Fruit fly (Drosophila melanogaster) whole organism, embryonic: ENCODE results near the gene sni.

Source experiments
- CG10274 ChIP-seq: fragments of 200-800 bp; sonication (Bioruptor generic); optimal IDR thresholded peaks from 3 replicates; lab custom pipeline; 2017; ENCODE audit warnings: missing biosample characterization, mild to moderate bottlenecking, missing genetic modification characterization
- CG10959 ChIP-seq: fragments of 200-800 bp; sonication (Bioruptor generic); IDR thresholded peaks from 2 replicates; pipeline ENCODE4 v1.3.6; 2022; ENCODE audit warnings: missing biosample characterization, missing genetic modification characterization
- CG12769 ChIP-seq: fragments of 200-800 bp; sonication (Bioruptor generic); optimal IDR thresholded peaks from 2 replicates; lab custom pipeline; 2019; ENCODE audit warnings: missing biosample characterization, mild to moderate bottlenecking, missing genetic modification characterization, moderate library complexity
- CG12942 ChIP-seq: fragments of 200-800 bp; sonication (Bioruptor generic); optimal IDR thresholded peaks from 3 replicates; lab custom pipeline; 2016; ENCODE audit warnings: missing biosample characterization, missing genetic modification characterization
- CG14441 ChIP-seq: fragments of 200-800 bp; sonication (Bioruptor generic); IDR thresholded peaks from 2 replicates; pipeline ENCODE4 v1.3.6; 2022; ENCODE audit warnings: missing biosample characterization, missing genetic modification characterization
- CG1602 ChIP-seq: fragments of 200-800 bp; sonication (Bioruptor generic); optimal IDR thresholded peaks from 3 replicates; lab custom pipeline; 2016; ENCODE audit warnings: missing biosample characterization, missing genetic modification characterization
- CG16863 ChIP-seq: fragments of 200-800 bp; sonication (Bioruptor generic); optimal IDR thresholded peaks from 3 replicates; lab custom pipeline; 2016; ENCODE audit warnings: missing biosample characterization, missing genetic modification characterization
- CG17186 ChIP-seq: fragments of 200-800 bp; sonication (Bioruptor generic); optimal IDR thresholded peaks from 3 replicates; lab custom pipeline; 2017; ENCODE audit warnings: missing biosample characterization, missing genetic modification reagents, missing genetic modification characterization
- CG17328 ChIP-seq: fragments of 200-800 bp; sonication (Bioruptor generic); IDR thresholded peaks from 2 replicates; pipeline ENCODE4 v1.3.6; 2022; ENCODE audit warnings: missing biosample characterization, missing genetic modification characterization
- CG18619 ChIP-seq: fragments of 200-800 bp; sonication (Bioruptor generic); optimal IDR thresholded peaks from 3 replicates; lab custom pipeline; 2017; ENCODE audit warnings: missing biosample characterization, mild to moderate bottlenecking, missing genetic modification characterization
- CG3407 ChIP-seq: fragments of 200-800 bp; sonication (Bioruptor generic); optimal IDR thresholded peaks from 2 replicates; lab custom pipeline; 2018; ENCODE audit warnings: missing biosample characterization, mild to moderate bottlenecking, missing genetic modification characterization
- CG42726 ChIP-seq: fragments of 200-800 bp; sonication (Bioruptor generic); IDR thresholded peaks from 2 replicates; pipeline ENCODE4 v1.3.6; 2022; ENCODE audit warnings: missing biosample characterization, missing genetic modification characterization; ENCODE audit not compliant: partially characterized antibody
- CG5180 ChIP-seq: fragments of 200-800 bp; sonication (Bioruptor generic); optimal IDR thresholded peaks from 3 replicates; lab custom pipeline; 2017; ENCODE audit warnings: missing biosample characterization, missing genetic modification characterization, mild to moderate bottlenecking, moderate library complexity, missing genetic modification reagents
- CG7556 ChIP-seq: fragments of 200-800 bp; sonication (Bioruptor generic); optimal IDR thresholded peaks from 2 replicates; lab custom pipeline; 2017; ENCODE audit warnings: missing biosample characterization, mild to moderate bottlenecking, missing genetic modification characterization
- CG7745 ChIP-seq: fragments of 200-800 bp; sonication (Bioruptor generic); optimal IDR thresholded peaks from 2 replicates; lab custom pipeline; 2018; ENCODE audit warnings: missing biosample characterization, mild to moderate bottlenecking, missing genetic modification characterization, moderate library complexity
- CG8388 ChIP-seq: fragments of 200-800 bp; sonication (Bioruptor generic); optimal IDR thresholded peaks from 2 replicates; lab custom pipeline; 2019; ENCODE audit warnings: missing biosample characterization, mild to moderate bottlenecking, missing genetic modification characterization, moderate library complexity
- CG8924 ChIP-seq: fragments of 200-800 bp; optimal IDR thresholded peaks from 3 replicates; lab custom pipeline; 2019; ENCODE audit warnings: missing biosample characterization, mild to moderate bottlenecking, missing genetic modification characterization, moderate library complexity
- Dip3 ChIP-seq: fragments of 200-800 bp; sonication (Bioruptor generic); optimal IDR thresholded peaks from 3 replicates; lab custom pipeline; 2016; ENCODE audit warnings: missing biosample characterization, missing genetic modification characterization
- Dll ChIP-seq: fragments of 200-800 bp; sonication (Bioruptor generic); IDR thresholded peaks from 4 replicates; pipeline ENCODE4 v1.3.6; 2022; ENCODE audit warnings: missing biosample characterization, missing genetic modification characterization; ENCODE audit not compliant: partially characterized antibody
- E2f2 ChIP-seq: fragments of 200-800 bp; sonication (Bioruptor generic); IDR thresholded peaks from 2 replicates; pipeline ENCODE4 v1.3.6; 2022; ENCODE audit warnings: missing biosample characterization, missing genetic modification characterization
- Eip74EF ChIP-seq, 2 experiments: fragments of 200-800 bp in 1 of 2; fragments of >200 bp in 1 of 2; sonication (Bioruptor generic) in 1 of 2; optimal IDR thresholded peaks; 2 replicates each; lab custom pipeline; 2017 to 2019; ENCODE audit warnings: missing biosample characterization in 2 of 2, missing genetic modification characterization in 2 of 2, mild to moderate bottlenecking in 1 of 2, moderate library complexity in 1 of 2
- H15 ChIP-seq: fragments of 200-800 bp; sonication (Bioruptor generic); IDR thresholded peaks from 3 replicates; pipeline ENCODE4 v1.3.6; 2022; ENCODE audit warnings: missing biosample characterization, missing genetic modification characterization
- Hr39 ChIP-seq: fragments of >200 bp; optimal IDR thresholded peaks from 2 replicates; lab custom pipeline; 2017
- Hr78 ChIP-seq, 2 experiments: fragments of 200-800 bp in 1 of 2; fragments of >200 bp in 1 of 2; sonication (Bioruptor generic) in 1 of 2; optimal IDR thresholded peaks; 2 replicates each; lab custom pipeline; 2017 to 2019; ENCODE audit warnings: missing biosample characterization in 2 of 2, missing genetic modification characterization in 2 of 2, mild to moderate bottlenecking in 1 of 2, moderate library complexity in 1 of 2
- Max ChIP-seq: fragments of 200-800 bp; sonication (Bioruptor generic); optimal IDR thresholded peaks from 2 replicates; lab custom pipeline; 2016; ENCODE audit warnings: missing biosample characterization, mild to moderate bottlenecking, missing genetic modification characterization
- Mrtf ChIP-seq: fragments of 200-800 bp; sonication (Bioruptor generic); IDR thresholded peaks from 3 replicates; pipeline ENCODE4 v1.3.6; 2022; ENCODE audit warnings: missing biosample characterization, missing genetic modification characterization
- Nf-YB ChIP-seq: fragments of 200-800 bp; sonication (Bioruptor generic); optimal IDR thresholded peaks from 3 replicates; lab custom pipeline; 2019; ENCODE audit warnings: missing biosample characterization, mild to moderate bottlenecking, missing genetic modification characterization, moderate library complexity
- Oli ChIP-seq: fragments of 200-800 bp; sonication (Bioruptor generic); optimal IDR thresholded peaks from 2 replicates; lab custom pipeline; 2018; ENCODE audit warnings: missing biosample characterization, mild to moderate bottlenecking, missing genetic modification characterization, moderate library complexity
- Rfx ChIP-seq: fragments of 200-800 bp; sonication (Bioruptor generic); IDR thresholded peaks from 2 replicates; pipeline ENCODE4 v1.3.6; 2022; ENCODE audit warnings: missing biosample characterization, missing genetic modification characterization
- Xrp1 ChIP-seq: fragments of 200-800 bp; sonication (Bioruptor generic); IDR thresholded peaks from 2 replicates; pipeline ENCODE4 v1.3.6; 2022; ENCODE audit warnings: missing biosample characterization, missing genetic modification characterization
- ac ChIP-seq: fragments of 200-800 bp; sonication (Bioruptor generic); optimal IDR thresholded peaks from 3 replicates; lab custom pipeline; 2017; ENCODE audit warnings: missing biosample characterization, mild to moderate bottlenecking, missing genetic modification characterization
- ash1 ChIP-seq: fragments of 200-800 bp; sonication (Bioruptor generic); optimal IDR thresholded peaks from 2 replicates; lab custom pipeline; 2018; ENCODE audit warnings: missing biosample characterization, mild to moderate bottlenecking, missing genetic modification characterization
- bowl ChIP-seq: fragments of 200-800 bp; sonication (Bioruptor generic); IDR thresholded peaks from 2 replicates; pipeline ENCODE4 v1.3.6; 2022; ENCODE audit warnings: missing biosample characterization, missing genetic modification characterization
- cato ChIP-seq: fragments of 200-800 bp; sonication (Bioruptor generic); optimal IDR thresholded peaks from 2 replicates; lab custom pipeline; 2016; ENCODE audit warnings: missing biosample characterization, missing genetic modification characterization, borderline replicate concordance
- caup ChIP-seq: fragments of 200-800 bp; sonication (Bioruptor generic); optimal IDR thresholded peaks from 3 replicates; lab custom pipeline; 2017; ENCODE audit warnings: missing biosample characterization, mild to moderate bottlenecking, missing genetic modification characterization, moderate library complexity; ENCODE audit not compliant: severe bottlenecking
- fd3F ChIP-seq: fragments of 200-800 bp; sonication (Bioruptor generic); optimal IDR thresholded peaks from 2 replicates; lab custom pipeline; 2018; ENCODE audit warnings: missing biosample characterization, mild to moderate bottlenecking, missing genetic modification characterization, moderate library complexity
- gro ChIP-seq: fragments of 200-800 bp; sonication (Bioruptor generic); optimal IDR thresholded peaks from 2 replicates; lab custom pipeline; 2016; ENCODE audit warnings: missing biosample characterization, missing genetic modification characterization
- gsb-n ChIP-seq: fragments of 200-800 bp; sonication (Bioruptor generic); optimal IDR thresholded peaks from 3 replicates; lab custom pipeline; 2018; ENCODE audit warnings: missing biosample characterization, mild to moderate bottlenecking, missing genetic modification characterization
- ind ChIP-seq: fragments of 200-800 bp; sonication (Bioruptor generic); optimal IDR thresholded peaks from 3 replicates; lab custom pipeline; 2016; ENCODE audit warnings: missing biosample characterization, missing genetic modification characterization
- mirr ChIP-seq: fragments of 200-800 bp; sonication (Bioruptor generic); optimal IDR thresholded peaks from 3 replicates; lab custom pipeline; 2018; ENCODE audit warnings: missing biosample characterization, mild to moderate bottlenecking, missing genetic modification characterization
- org-1 ChIP-seq: fragments of 200-800 bp; sonication (Bioruptor generic); optimal IDR thresholded peaks from 2 replicates; lab custom pipeline; 2017; ENCODE audit warnings: missing biosample characterization, missing genetic modification characterization
- phol ChIP-seq: fragments of 200-800 bp; sonication (Bioruptor generic); optimal IDR thresholded peaks from 3 replicates; lab custom pipeline; 2018; ENCODE audit warnings: missing biosample characterization, mild to moderate bottlenecking, missing genetic modification characterization, moderate library complexity
- psq ChIP-seq: fragments of 200-800 bp; sonication (Bioruptor generic); optimal IDR thresholded peaks from 2 replicates; lab custom pipeline; 2017; ENCODE audit warnings: missing biosample characterization, missing genetic modification characterization
- pum ChIP-seq: fragments of 200-800 bp; sonication (Bioruptor generic); optimal IDR thresholded peaks from 2 replicates; lab custom pipeline; 2016; ENCODE audit warnings: missing biosample characterization, missing genetic modification characterization
- salm ChIP-seq: fragments of 200-800 bp; sonication (Bioruptor generic); optimal IDR thresholded peaks from 2 replicates; lab custom pipeline; 2018; ENCODE audit warnings: missing biosample characterization, mild to moderate bottlenecking, missing genetic modification characterization
- seq ChIP-seq: fragments of 200-800 bp; sonication (Bioruptor generic); IDR thresholded peaks from 2 replicates; pipeline ENCODE4 v1.3.6; 2022; ENCODE audit warnings: missing biosample characterization, missing genetic modification characterization
- sisA ChIP-seq: fragments of 200-800 bp; sonication (Bioruptor generic); IDR thresholded peaks from 2 replicates; pipeline ENCODE4 v1.3.6; 2022; ENCODE audit warnings: missing biosample characterization, missing genetic modification characterization
- slbo ChIP-seq: fragments of 200-800 bp; sonication (Bioruptor generic); IDR thresholded peaks from 2 replicates; pipeline ENCODE4 v1.3.6; 2022; ENCODE audit warnings: missing biosample characterization, missing genetic modification characterization
- slou ChIP-seq: fragments of 200-800 bp; sonication (Bioruptor generic); optimal IDR thresholded peaks from 3 replicates; lab custom pipeline; 2016; ENCODE audit warnings: missing biosample characterization, missing genetic modification characterization
- twi ChIP-seq: fragments of 200-800 bp; optimal IDR thresholded peaks from 2 replicates; lab custom pipeline; 2019; ENCODE audit warnings: missing biosample characterization, mild to moderate bottlenecking, missing genetic modification characterization, moderate library complexity

sni gene

DNA sequence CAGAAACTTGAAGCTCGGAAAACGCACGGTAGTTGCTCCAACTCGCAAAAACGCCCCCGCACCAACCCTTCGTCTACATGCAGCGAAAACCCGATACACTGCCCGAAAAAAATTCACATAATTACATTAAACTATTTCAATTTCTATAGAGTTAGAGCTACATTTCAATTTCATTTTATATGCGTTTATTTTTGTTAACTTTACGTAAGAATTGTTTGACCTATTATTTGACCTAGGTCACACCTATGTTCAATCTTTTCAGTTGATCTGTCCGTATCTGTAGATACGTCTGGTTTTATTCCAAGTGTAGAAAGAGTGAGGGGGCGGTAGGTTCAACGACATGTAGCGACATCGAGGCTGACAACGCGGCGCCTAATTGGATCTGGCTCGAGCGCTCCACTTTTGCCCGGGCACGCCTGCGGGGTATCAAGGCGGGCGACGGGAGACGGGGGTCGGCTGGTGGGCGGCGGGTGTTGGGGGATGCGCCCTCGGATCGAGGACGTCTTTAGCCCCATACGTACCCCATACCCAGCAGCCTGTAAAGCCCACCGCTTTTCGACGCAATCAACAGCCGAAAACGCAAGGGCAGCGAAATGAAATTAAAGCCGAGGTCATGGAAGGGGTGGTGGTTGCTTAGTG is 41.0 kb downstream of the sni start:
- TF ChIP-seq slbo (GFP tag; lab: Robert Waterston, UW) (peak; percentile 45), Hr39 (peak; percentile 7), fd3F (no peak), CG12769 (peak; percentile 42), CG3407 (GFP tag; lab: Kevin White, UChicago) (no peak), bowl (no peak), Xrp1 (GFP tag; lab: Robert Waterston, UW) (peak; percentile 37; the same call in 1 of the 2 replicates), CG10274 (GFP tag; lab: Kevin White, UChicago) (no peak), ind (peak; percentile 25), CG12942 (GFP tag; lab: Kevin White, UChicago) (no peak), CG18619 (GFP tag; lab: Kevin White, UChicago) (no peak), CG14441 (GFP tag; lab: Robert Waterston, UW) (no peak), CG10959 (no peak), CG7556 (GFP tag; lab: Kevin White, UChicago) (peak; percentile 53), salm (tag; lab: Kevin White, UChicago) (no peak), CG17186 (GFP tag; lab: Kevin White, UChicago) (no peak), CG1602 (GFP tag; lab: Kevin White, UChicago) (no peak), mirr (no peak), phol (tag; lab: Kevin White, UChicago) (peak; percentile 12), Eip74EF (GFP tag; optimal IDR thresholded peaks at IDR 0.05; lab: Kevin White, UChicago) (no peak), CG8924 (peak; percentile 18), Nf-YB (GFP tag; lab: Kevin White, UChicago) (no peak), org-1 (GFP tag; lab: Kevin White, UChicago) (peak; percentile 25), CG5180 (GFP tag; lab: Kevin White, UChicago) (no peak), Dip3 (GFP tag; lab: Kevin White, UChicago) (peak; percentile 0), ac (GFP tag; lab: Kevin White, UChicago) (no peak), CG17328 (no peak), caup (no peak), H15 (GFP tag; lab: Robert Waterston, UW) (no peak), seq (GFP tag; lab: Robert Waterston, UW) (no peak), gro (GFP tag; lab: Kevin White, UChicago) (no peak), Max (GFP tag; lab: Kevin White, UChicago) (no peak), psq (GFP tag; lab: Kevin White, UChicago) (no peak), pum (GFP tag; lab: Kevin White, UChicago) (no peak), Rfx (GFP tag; lab: Robert Waterston, UW) (peak; percentile 54; the same call in 1 of the 2 replicates), E2f2 (GFP tag; lab: Robert Waterston, UW) (no peak), sisA (GFP tag; lab: Robert Waterston, UW) (0 out of 2 replicates have a peak, but pooled peaks have one; percentile 7), Mrtf (no peak), CG7745 (no peak), Oli (tag; lab: Kevin White, UChicago) (peak; percentile 37), ash1 (no peak), slou (GFP tag; lab: Kevin White, UChicago) (no peak), CG16863 (GFP tag; lab: Kevin White, UChicago) (no peak), Dll (GFP tag; lab: Robert Waterston, UW) (no peak), twi (tag; lab: Kevin White, UChicago) (no peak), Hr78 (GFP tag; optimal IDR thresholded peaks at IDR 0.05; lab: Kevin White, UChicago) (no peak), CG42726 (no peak), CG8388 (GFP tag; lab: Kevin White, UChicago) (no peak), cato (GFP tag; lab: Kevin White, UChicago) (no peak), gsb-n (tag; lab: Kevin White, UChicago) (no peak)
